Worm (Caenorhabditis elegans) whole organism, young adult: ENCODE results near the gene glct-6.
A peak's percentile ranks its signal among the peaks of the same experiment; 100 is the strongest.

ENCODE experiments used
- D2030.7 ChIP-seq: fragments of 200-800 bp; sonication (Bioruptor generic); IDR thresholded peaks from 2 replicates; pipeline ENCODE4 v1.3.6; 2022; ENCODE audit warnings: missing genetic modification reagents, missing genetic modification characterization, missing compliant biosample characterization
- F22D6.2 ChIP-seq: sonication (generic microtip); optimal IDR thresholded peaks from 2 replicates; lab custom pipeline; 2016; ENCODE audit warnings: mild to moderate bottlenecking, missing genetic modification characterization, missing compliant biosample characterization
- F23B12.7 ChIP-seq: sonication (generic microtip); optimal IDR thresholded peaks from 2 replicates; lab custom pipeline; 2017; ENCODE audit warnings: missing genetic modification characterization, mild to moderate bottlenecking, missing compliant biosample characterization, antibody characterized with exemption, moderate library complexity; ENCODE audit not compliant: insufficient read depth
- F33H1.4 ChIP-seq: fragments of 200-800 bp; sonication (Bioruptor generic); IDR thresholded peaks from 2 replicates; pipeline ENCODE4 v1.3.6; 2022; ENCODE audit warnings: missing genetic modification reagents, missing genetic modification characterization, missing compliant biosample characterization
- F39B2.1 ChIP-seq: fragments of 200-800 bp; sonication (Bioruptor generic); IDR thresholded peaks from 2 replicates; pipeline ENCODE4 v1.3.6; 2022; ENCODE audit warnings: missing genetic modification reagents, missing genetic modification characterization, missing compliant biosample characterization
- F52B5.7 ChIP-seq: sonication (generic microtip); optimal IDR thresholded peaks from 2 replicates; lab custom pipeline; 2016; ENCODE audit warnings: mild to moderate bottlenecking, missing genetic modification characterization, missing compliant biosample characterization
- F55B11.4 ChIP-seq: sonication (generic microtip); optimal IDR thresholded peaks from 2 replicates; lab custom pipeline; 2016; ENCODE audit warnings: missing compliant biosample characterization, missing genetic modification characterization, borderline replicate concordance; ENCODE audit not compliant: insufficient read depth
- T26A5.8 ChIP-seq: sonication (generic microtip); optimal IDR thresholded peaks from 2 replicates; lab custom pipeline; 2016; ENCODE audit warnings: missing genetic modification characterization, missing compliant biosample characterization
- Y53F4B.3 ChIP-seq: fragments of 200-800 bp; sonication (Bioruptor generic); IDR thresholded peaks from 2 replicates; pipeline ENCODE4 v1.3.6; 2022; ENCODE audit warnings: missing genetic modification reagents, missing genetic modification characterization, missing compliant biosample characterization
- ama-1 ChIP-seq, 3 experiments: fragments of 150-350 bp in 1 of 3; sonication (generic microtip) in 2 of 3; optimal IDR thresholded peaks; 2 replicates each; lab custom pipeline; 2014 to 2018; ENCODE audit warnings: missing biosample characterization in 2 of 3, missing genetic modification characterization in 2 of 3, missing genetic modification reagents in 2 of 3
- aptf-2 ChIP-seq: fragments of 200-800 bp; sonication (Bioruptor generic); conservative IDR thresholded peaks from 2 replicates; pipeline ENCODE4 v1.3.6; 2022; ENCODE audit warnings: missing genetic modification reagents, missing genetic modification characterization, missing compliant biosample characterization
- atf-7 ChIP-seq: sonication (generic microtip); optimal IDR thresholded peaks from 2 replicates; lab custom pipeline; 2017; ENCODE audit warnings: mild to moderate bottlenecking, missing genetic modification characterization, missing compliant biosample characterization
- attf-3 ChIP-seq: fragments of 200-800 bp; sonication (Bioruptor generic); conservative IDR thresholded peaks from 2 replicates; pipeline ENCODE4 v1.3.6; 2022; ENCODE audit warnings: missing genetic modification reagents, missing genetic modification characterization, missing compliant biosample characterization
- ccch-3 ChIP-seq: fragments of 200-800 bp; sonication (Bioruptor generic); optimal IDR thresholded peaks from 2 replicates; lab custom pipeline; 2018; ENCODE audit warnings: mild to moderate bottlenecking, missing genetic modification characterization, missing compliant biosample characterization
- cebp-2 ChIP-seq: fragments of 200-800 bp; sonication (Bioruptor generic); IDR thresholded peaks from 2 replicates; pipeline ENCODE4 v1.3.6; 2022; ENCODE audit warnings: missing genetic modification characterization, missing compliant biosample characterization
- chd-7 ChIP-seq: sonication (generic microtip); optimal IDR thresholded peaks from 2 replicates; lab custom pipeline; 2016; ENCODE audit warnings: mild to moderate bottlenecking, missing genetic modification characterization, moderate library complexity, missing compliant biosample characterization
- efl-1 ChIP-seq: fragments of 150-350 bp; optimal IDR thresholded peaks from 2 replicates; lab custom pipeline; 2014; ENCODE audit warnings: missing biosample characterization, missing genetic modification reagents, missing genetic modification characterization
- egl-44 ChIP-seq: fragments of 200-800 bp; sonication (Bioruptor generic); IDR thresholded peaks from 2 replicates; pipeline ENCODE4 v1.3.6; 2022; ENCODE audit warnings: missing genetic modification reagents, missing genetic modification characterization, missing compliant biosample characterization
- gei-17 ChIP-seq: fragments of 200-800 bp; sonication (Bioruptor generic); optimal IDR thresholded peaks from 2 replicates; lab custom pipeline; 2018; ENCODE audit warnings: mild to moderate bottlenecking, missing genetic modification characterization, missing compliant biosample characterization
- hrde-1 ChIP-seq: sonication (generic microtip); optimal IDR thresholded peaks from 2 replicates; lab custom pipeline; 2016; ENCODE audit warnings: missing genetic modification characterization, mild to moderate bottlenecking, missing compliant biosample characterization, moderate library complexity, missing genotype, missing genetic modification reagents, borderline replicate concordance
- hsf-1 ChIP-seq: fragments of 200-800 bp; sonication (Bioruptor generic); IDR thresholded peaks from 2 replicates; pipeline ENCODE4 v1.3.6; 2022; ENCODE audit warnings: missing genetic modification reagents, missing genetic modification characterization, missing compliant biosample characterization
- let-526 ChIP-seq: fragments of 200-800 bp; sonication (Bioruptor generic); IDR thresholded peaks from 2 replicates; pipeline ENCODE4 v1.3.6; 2022; ENCODE audit warnings: missing genetic modification reagents, missing genetic modification characterization, missing compliant biosample characterization
- let-607 ChIP-seq, 2 experiments: fragments of 200-800 bp in 1 of 2; sonication (Bioruptor generic) in 1 of 2; sonication (generic microtip) in 1 of 2; optimal IDR thresholded peaks; 2 replicates each; lab custom pipeline; 2016 to 2018; ENCODE audit warnings: mild to moderate bottlenecking in 2 of 2, missing compliant biosample characterization in 2 of 2, missing genetic modification characterization in 2 of 2, moderate library complexity in 2 of 2, missing genotype in 1 of 2
- lin-26 ChIP-seq: fragments of 200-800 bp; sonication (Bioruptor generic); IDR thresholded peaks from 2 replicates; pipeline ENCODE4 v1.3.6; 2022; ENCODE audit warnings: missing genetic modification reagents, missing genetic modification characterization, missing compliant biosample characterization
- lin-35 ChIP-seq, 3 experiments: fragments of 150-350 bp in 2 of 3; sonication (generic microtip) in 1 of 3; optimal IDR thresholded peaks; 2 replicates each; lab custom pipeline; 2014 to 2018; ENCODE audit warnings: missing biosample characterization in 3 of 3, missing genetic modification characterization in 3 of 3, missing genetic modification reagents in 3 of 3
- lin-54 ChIP-seq: fragments of 200-800 bp; sonication (Bioruptor generic); optimal IDR thresholded peaks from 2 replicates; lab custom pipeline; 2018; ENCODE audit warnings: mild to moderate bottlenecking, missing genetic modification characterization, missing compliant biosample characterization
- lir-1 ChIP-seq: fragments of 200-800 bp; sonication (Bioruptor generic); conservative IDR thresholded peaks from 2 replicates; pipeline ENCODE4 v1.3.6; 2022; ENCODE audit warnings: missing genetic modification reagents, missing genetic modification characterization, missing compliant biosample characterization
- lsl-1 ChIP-seq: fragments of 200-800 bp; sonication (Bioruptor generic); optimal IDR thresholded peaks from 2 replicates; lab custom pipeline; 2018; ENCODE audit warnings: mild to moderate bottlenecking, missing genetic modification characterization, moderate library complexity, missing compliant biosample characterization
- madf-10 ChIP-seq: sonication (generic microtip); optimal IDR thresholded peaks from 2 replicates; lab custom pipeline; 2016; ENCODE audit warnings: mild to moderate bottlenecking, missing genetic modification characterization, missing compliant biosample characterization
- madf-6 ChIP-seq: fragments of 200-800 bp; sonication (Bioruptor generic); IDR thresholded peaks from 2 replicates; pipeline ENCODE4 v1.3.6; 2022; ENCODE audit warnings: missing genetic modification reagents, missing genetic modification characterization, missing compliant biosample characterization
- madf-8 ChIP-seq: fragments of 200-800 bp; sonication (Bioruptor generic); conservative IDR thresholded peaks from 2 replicates; pipeline ENCODE4 v1.3.6; 2022; ENCODE audit warnings: missing genetic modification reagents, missing genetic modification characterization, missing compliant biosample characterization
- mcd-1 ChIP-seq: fragments of 200-800 bp; sonication (Bioruptor generic); IDR thresholded peaks from 2 replicates; pipeline ENCODE4 v1.3.6; 2022; ENCODE audit warnings: missing genetic modification reagents, missing genetic modification characterization, missing compliant biosample characterization
- nfya-2 ChIP-seq: fragments of 200-800 bp; sonication (Bioruptor generic); IDR thresholded peaks from 2 replicates; pipeline ENCODE4 v1.3.6; 2022; ENCODE audit warnings: missing genetic modification reagents, missing genetic modification characterization, missing compliant biosample characterization
- nhr-27 ChIP-seq: fragments of 200-800 bp; sonication (Bioruptor generic); optimal IDR thresholded peaks from 2 replicates; lab custom pipeline; 2018; ENCODE audit warnings: mild to moderate bottlenecking, missing genetic modification characterization, moderate library complexity, missing compliant biosample characterization
- repo-1 ChIP-seq: sonication (generic microtip); optimal IDR thresholded peaks from 2 replicates; lab custom pipeline; 2017; ENCODE audit warnings: mild to moderate bottlenecking, missing genetic modification characterization, missing compliant biosample characterization
- rpc-1 ChIP-seq, 2 experiments: fragments of 150-350 bp in 1 of 2; sonication (generic microtip) in 1 of 2; optimal IDR thresholded peaks; 2 replicates each; lab custom pipeline; 2014 to 2018; ENCODE audit warnings: missing biosample characterization in 1 of 2, missing genetic modification characterization in 1 of 2, missing genetic modification reagents in 1 of 2, missing genotype in 1 of 2
- snpc-1.1 ChIP-seq: sonication (generic microtip); optimal IDR thresholded peaks from 2 replicates; lab custom pipeline; 2017; ENCODE audit warnings: missing genetic modification characterization, mild to moderate bottlenecking, missing compliant biosample characterization, antibody characterized with exemption, moderate library complexity, missing genotype, missing genetic modification reagents; ENCODE audit not compliant: insufficient read depth
- snpc-1.3 ChIP-seq: sonication (generic microtip); optimal IDR thresholded peaks from 2 replicates; lab custom pipeline; 2017; ENCODE audit warnings: missing genetic modification characterization, mild to moderate bottlenecking, missing compliant biosample characterization, antibody characterized with exemption, moderate library complexity, missing genotype, missing genetic modification reagents; ENCODE audit not compliant: insufficient read depth
- snpc-4 ChIP-seq, 5 experiments: fragments of 150-350 bp in 1 of 5; sonication (generic microtip) in 4 of 5; optimal IDR thresholded peaks; 2 replicates each; lab custom pipeline; 2014 to 2018; ENCODE audit warnings: missing genetic modification characterization in 5 of 5, missing biosample characterization in 3 of 5, antibody characterized with exemption in 2 of 5, mild to moderate bottlenecking in 2 of 5, missing compliant biosample characterization in 2 of 5, missing genotype in 2 of 5, moderate library complexity in 2 of 5, missing genetic modification reagents in 1 of 5
- somi-1 ChIP-seq: fragments of 200-800 bp; sonication (Bioruptor generic); optimal IDR thresholded peaks from 2 replicates; lab custom pipeline; 2018; ENCODE audit warnings: mild to moderate bottlenecking, missing genetic modification characterization, missing compliant biosample characterization
- sptf-2 ChIP-seq: fragments of 200-800 bp; sonication (Bioruptor generic); optimal IDR thresholded peaks from 2 replicates; lab custom pipeline; 2018; ENCODE audit warnings: mild to moderate bottlenecking, missing genetic modification characterization, missing compliant biosample characterization
- tbx-9 ChIP-seq: sonication (generic microtip); optimal IDR thresholded peaks from 2 replicates; lab custom pipeline; 2016; ENCODE audit warnings: borderline replicate concordance, missing genetic modification characterization, inconsistent platforms, missing compliant biosample characterization
- zfh-2 ChIP-seq: fragments of 200-800 bp; sonication (Bioruptor generic); conservative IDR thresholded peaks from 2 replicates; pipeline ENCODE4 v1.3.6; 2022; ENCODE audit warnings: missing genetic modification reagents, missing genetic modification characterization, missing compliant biosample characterization
- ztf-18 ChIP-seq: sonication (generic microtip); optimal IDR thresholded peaks from 2 replicates; lab custom pipeline; 2016; ENCODE audit warnings: missing genotype, mild to moderate bottlenecking, missing genetic modification characterization, missing compliant biosample characterization
- ztf-3 ChIP-seq: fragments of 200-800 bp; sonication (Bioruptor generic); optimal IDR thresholded peaks from 2 replicates; lab custom pipeline; 2018; ENCODE audit warnings: mild to moderate bottlenecking, missing genetic modification characterization, missing compliant biosample characterization
- ztf-6 ChIP-seq: fragments of 200-800 bp; sonication (Bioruptor generic); IDR thresholded peaks from 2 replicates; pipeline ENCODE4 v1.3.6; 2022; ENCODE audit warnings: missing genetic modification reagents, missing genetic modification characterization, missing compliant biosample characterization

The glct-6 gene

ce11 chrIV:3742426-3742839, 41.6 kb upstream of the glct-6 start (continued):
- TF ChIP-seq zfh-2 (GFP tag; lab: Robert Waterston, UW) = peak; percentile 71
- TF ChIP-seq lin-54 (GFP tag; lab: Kevin White, UChicago) = peak; percentile 28
- no peak for TF ChIP-seq snpc-1.1 (tag; lab: Kevin White, UChicago)
- no peak for TF ChIP-seq ccch-3 (GFP tag; lab: Kevin White, UChicago)
- no peak for TF ChIP-seq efl-1 (GFP tag; lab: Kevin White, UChicago)
- TF ChIP-seq lsl-1 = no peak
- no peak for TF ChIP-seq let-607 (tag; optimal IDR thresholded peaks at IDR 0.05; lab: Kevin White, UChicago)
- no peak for TF ChIP-seq F33H1.4 (GFP tag; lab: Robert Waterston, UW)
- TF ChIP-seq D2030.7 = no peak
- TF ChIP-seq F55B11.4 (tag; lab: Kevin White, UChicago) = no peak
- no peak for TF ChIP-seq hsf-1 (GFP tag; lab: Robert Waterston, UW)
- no peak for TF ChIP-seq Y53F4B.3
- peak; percentile 36 for TF ChIP-seq madf-10 (tag; lab: Kevin White, UChicago)
- no peak for TF ChIP-seq F39B2.1
- TF ChIP-seq lir-1 (GFP tag; lab: Robert Waterston, UW) = no peak
- TF ChIP-seq lin-35 (GFP tag; optimal IDR thresholded peaks at IDR 0.05; lab: Kevin White, UChicago) = peak in 1 of 3 experiments; percentile 49
- no peak for TF ChIP-seq hrde-1 (tag; lab: Kevin White, UChicago)
- no peak for TF ChIP-seq snpc-4 (GFP tag; optimal IDR thresholded peaks at IDR 0.05; lab: Kevin White, UChicago)
- peak in 2 of 4 experiments; percentile 31 to 75 for TF ChIP-seq snpc-4 (tag; optimal IDR thresholded peaks at IDR 0.05; lab: Kevin White, UChicago)
- no peak for TF ChIP-seq ztf-18
- no peak for TF ChIP-seq chd-7 (tag; lab: Kevin White, UChicago)
- TF ChIP-seq snpc-1.3 (tag; lab: Kevin White, UChicago) = no peak
- TF ChIP-seq T26A5.8 (tag; lab: Kevin White, UChicago) = no peak
- TF ChIP-seq ztf-3 (GFP tag; lab: Kevin White, UChicago) = no peak
- TF ChIP-seq nfya-2 (GFP tag; lab: Robert Waterston, UW) = no peak
- no peak for TF ChIP-seq madf-8 (GFP tag; lab: Robert Waterston, UW)
- no peak for TF ChIP-seq let-526 (GFP tag; lab: Robert Waterston, UW)
- TF ChIP-seq lin-26 (GFP tag; lab: Robert Waterston, UW) = peak; percentile 70
- peak; percentile 72 for TF ChIP-seq somi-1
- TF ChIP-seq madf-6 = no peak
- TF ChIP-seq F22D6.2 (tag; lab: Kevin White, UChicago) = no peak
- TF ChIP-seq ama-1 (optimal IDR thresholded peaks at IDR 0.05; lab: Kevin White, UChicago) = no peak
- TF ChIP-seq ama-1 (GFP tag; optimal IDR thresholded peaks at IDR 0.05; lab: Kevin White, UChicago) = no peak
- no peak for TF ChIP-seq tbx-9 (tag; lab: Kevin White, UChicago)
- TF ChIP-seq atf-7 = peak; percentile 32
- TF ChIP-seq attf-3 = no peak
- TF ChIP-seq F52B5.7 (tag; lab: Kevin White, UChicago) = no peak
- TF ChIP-seq cebp-2 = no peak
- TF ChIP-seq aptf-2 (GFP tag; lab: Robert Waterston, UW) = no peak
- peak; percentile 67 for TF ChIP-seq mcd-1
- TF ChIP-seq rpc-1 (optimal IDR thresholded peaks at IDR 0.05; lab: Kevin White, UChicago) = no peak
- TF ChIP-seq rpc-1 (tag; optimal IDR thresholded peaks at IDR 0.05; lab: Kevin White, UChicago) = no peak
- TF ChIP-seq repo-1 (tag; lab: Kevin White, UChicago) = no peak
- peak; percentile 39 for TF ChIP-seq gei-17 (GFP tag; lab: Kevin White, UChicago)
- TF ChIP-seq F23B12.7 (tag; lab: Kevin White, UChicago) = peak; percentile 17
- no peak for TF ChIP-seq ztf-6 (GFP tag; lab: Robert Waterston, UW)
- no peak for TF ChIP-seq sptf-2 (GFP tag; lab: Kevin White, UChicago)
- TF ChIP-seq egl-44 (GFP tag; lab: Robert Waterston, UW) = no peak
- no peak for TF ChIP-seq nhr-27 (tag; lab: Kevin White, UChicago)
